Worm (Caenorhabditis elegans): Measurements from ENCODE around the gene adr-2.
A peak's percentile ranks its signal among the peaks of the same experiment; 100 is the strongest.

adr-2 gene

DNA sequence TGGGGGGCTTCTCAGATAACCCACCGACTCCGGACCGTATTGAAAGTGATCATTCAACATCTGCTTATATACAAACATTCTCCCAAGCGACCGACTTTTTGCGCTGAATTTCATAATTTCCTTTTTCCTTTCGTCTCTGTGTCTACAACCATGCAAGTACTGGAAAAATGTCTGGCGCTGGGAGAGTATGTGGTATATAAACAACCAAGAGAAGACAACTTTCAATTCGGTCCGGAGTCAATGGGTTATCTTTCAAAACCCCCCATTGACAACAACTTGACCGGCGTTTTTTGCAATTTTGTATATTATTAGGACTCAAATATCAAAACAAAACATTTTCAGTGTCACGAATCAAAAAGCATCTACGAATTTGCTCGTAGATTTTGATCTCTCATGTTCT, 45.8 kb upstream of the adr-2 start (continued):
- TF ChIP-seq lin-29 (GFP tag; IDR thresholded peaks at IDR 0.05) (no peak), daf-19 (GFP tag; conservative IDR thresholded peaks at IDR 0.05) (0 out of 2 replicates have a peak, but pooled peaks have one; percentile 48), ZK546.5 (tag; optimal IDR thresholded peaks at IDR 0.05) (no peak), nhr-42 (GFP tag; IDR thresholded peaks at IDR 0.05) (peak; percentile 81), zfp-2 (tag; optimal IDR thresholded peaks at IDR 0.05) (peak; percentile 14), ama-1 (optimal IDR thresholded peaks at IDR 0.05) (no peak), mdt-29 (GFP tag; IDR thresholded peaks at IDR 0.05) (no peak), Y105C5A.15 (GFP tag; IDR thresholded peaks at IDR 0.05) (no peak), zag-1 (tag; optimal IDR thresholded peaks at IDR 0.05) (no peak), Y75B8A.6 (GFP tag; IDR thresholded peaks at IDR 0.05) (no peak; the same call in 1 of the 2 replicates), F44E2.7 (GFP tag; IDR thresholded peaks at IDR 0.05) (no peak), ceh-62 (tag; optimal IDR thresholded peaks at IDR 0.05) (no peak), mes-2 (tag; optimal IDR thresholded peaks at IDR 0.05; ENCODE audit: poor library complexity, severe bottlenecking) (peak; percentile 59), mdl-1 (tag; optimal IDR thresholded peaks at IDR 0.05) (peak in 1 of 2 experiments; percentile 25), zfp-3 (GFP tag; conservative IDR thresholded peaks at IDR 0.05) (peak; percentile 57; the same call in 1 of the 2 replicates), lir-3 (tag; optimal IDR thresholded peaks at IDR 0.05) (peak; percentile 4)

DNA sequence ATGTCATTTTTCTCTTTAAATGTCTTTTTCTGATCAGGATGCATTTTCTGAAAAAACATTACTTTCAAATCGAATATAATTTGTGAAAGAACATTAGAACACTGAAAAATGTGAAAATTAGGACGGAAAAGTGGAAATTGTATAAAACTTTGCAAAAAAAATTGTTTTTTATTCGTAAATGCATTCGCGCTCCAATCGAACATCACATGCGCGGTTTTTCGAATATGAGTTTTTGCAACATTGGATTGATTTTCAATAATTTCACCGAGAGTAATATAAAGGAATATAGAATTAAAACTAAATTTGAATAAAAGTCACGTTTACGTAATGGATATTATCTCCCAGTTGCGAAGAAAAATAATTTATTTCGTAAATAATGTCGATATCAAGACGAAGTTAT, 44.5 kb upstream of the adr-2 start, which contains the start of the genes spot-1 and B0361.11:
Gene spot-1, minus strand, starts transcription at position 47 of the 400 bp plus-strand sequence.
Gene B0361.11, plus strand, starts transcription at position 372 of the 400 bp plus-strand sequence.
- TF ChIP-seq dve-1 (tag; optimal IDR thresholded peaks at IDR 0.05; ENCODE audit: insufficient read depth) (peak; percentile 52), R02D3.7 (tag; optimal IDR thresholded peaks at IDR 0.05) (no peak), ceh-20 (GFP tag; IDR thresholded peaks at IDR 0.05) (no peak), nhr-237 (tag; optimal IDR thresholded peaks at IDR 0.05) (no peak), php-3 (GFP tag; IDR thresholded peaks at IDR 0.05) (no peak), lin-13 (GFP tag; optimal IDR thresholded peaks at IDR 0.05) (no peak), hlh-11 (tag; optimal IDR thresholded peaks at IDR 0.05) (no peak), daf-16 (GFP tag; optimal IDR thresholded peaks at IDR 0.05) (no peak), daf-16 (tag; optimal IDR thresholded peaks at IDR 0.05) (peak; percentile 28), snpc-4 (tag; optimal IDR thresholded peaks at IDR 0.05) (no peak), mdt-29 (GFP tag; IDR thresholded peaks at IDR 0.05) (no peak), spr-1 (tag; optimal IDR thresholded peaks at IDR 0.05) (no peak), F44E2.7 (GFP tag; IDR thresholded peaks at IDR 0.05) (no peak), F49E8.2 (tag; optimal IDR thresholded peaks at IDR 0.05; ENCODE audit: borderline replicate concordance) (no peak), ztf-11 (tag; optimal IDR thresholded peaks at IDR 0.05) (no peak), Y5F2A.4 (GFP tag; optimal IDR thresholded peaks at IDR 0.05) (no peak), nhr-42 (GFP tag; IDR thresholded peaks at IDR 0.05) (no peak), unc-62 (GFP tag; optimal IDR thresholded peaks at IDR 0.05 in 1 of 2) (peak in 1 of 2 experiments; percentile 30), unc-62 (tag; optimal IDR thresholded peaks at IDR 0.05) (no peak), egl-27 (tag; optimal IDR thresholded peaks at IDR 0.05) (no peak), D1046.2 (GFP tag; IDR thresholded peaks at IDR 0.05) (no peak), nhr-6 (tag; optimal IDR thresholded peaks at IDR 0.05) (peak; percentile 81), tra-1 (GFP tag; IDR thresholded peaks at IDR 0.05) (no peak), zfp-3 (GFP tag; conservative IDR thresholded peaks at IDR 0.05) (no peak), nhr-25 (tag; optimal IDR thresholded peaks at IDR 0.05; ENCODE audit: borderline replicate concordance, insufficient read depth) (no peak), mxl-3 (GFP tag; optimal IDR thresholded peaks at IDR 0.05) (no peak), madf-9 (GFP tag; conservative IDR thresholded peaks at IDR 0.05) (no peak), gei-8 (GFP tag; optimal IDR thresholded peaks at IDR 0.05) (no peak), jun-1 (tag; optimal IDR thresholded peaks at IDR 0.05) (no peak), aly-2 (tag; optimal IDR thresholded peaks at IDR 0.05) (no peak), nhr-111 (GFP tag; optimal IDR thresholded peaks at IDR 0.05) (no peak), lin-1 (GFP tag; IDR thresholded peaks at IDR 0.05) (no peak), hif-1 (tag; optimal IDR thresholded peaks at IDR 0.05) (no peak), spr-3 (GFP tag; optimal IDR thresholded peaks at IDR 0.05) (no peak), cey-2 (tag; optimal IDR thresholded peaks at IDR 0.05; ENCODE audit: borderline replicate concordance, insufficient read depth) (no peak), nhr-77 (tag; optimal IDR thresholded peaks at IDR 0.05) (peak; percentile 23), lin-38 (GFP tag; IDR thresholded peaks at IDR 0.05) (peak; percentile 93), ceh-32 (tag; optimal IDR thresholded peaks at IDR 0.05; ENCODE audit: poor library complexity) (no peak)

Data from whole organism, L4 larva.